Worm (Caenorhabditis elegans): ENCODE measurements around the gene T02H6.4.

T02H6.4 gene

ce11 chrII:675822-676221, 14.0 kb upstream of the T02H6.4 start:
- TF ChIP-seq fkh-10 (GFP tag; optimal IDR thresholded peaks at IDR 0.05) (no peak), Y22D7AL.16 (tag; optimal IDR thresholded peaks at IDR 0.05) (no peak), fax-1 (tag; optimal IDR thresholded peaks at IDR 0.05) (no peak), ceh-31 (tag; optimal IDR thresholded peaks at IDR 0.05) (no peak), dve-1 (tag; optimal IDR thresholded peaks at IDR 0.05) (no peak), ets-4 (tag; optimal IDR thresholded peaks at IDR 0.05) (no peak), odd-2 (tag; optimal IDR thresholded peaks at IDR 0.05) (no peak), fkh-6 (tag; optimal IDR thresholded peaks at IDR 0.05) (no peak), ttx-3 (tag; optimal IDR thresholded peaks at IDR 0.05) (no peak), eyg-1 (tag; optimal IDR thresholded peaks at IDR 0.05) (no peak), pros-1 (tag; optimal IDR thresholded peaks at IDR 0.05) (no peak), ref-2 (tag; optimal IDR thresholded peaks at IDR 0.05) (no peak), rnt-1 (tag; optimal IDR thresholded peaks at IDR 0.05) (no peak), hlh-6 (tag; optimal IDR thresholded peaks at IDR 0.05) (no peak), sox-2 (GFP tag; IDR thresholded peaks at IDR 0.05) (no peak), tbx-2 (tag; optimal IDR thresholded peaks at IDR 0.05) (no peak), C08G9.2 (tag; optimal IDR thresholded peaks at IDR 0.05) (no peak)

- no peak for TF ChIP-seq unc-55 (GFP tag; optimal IDR thresholded peaks at IDR 0.05)
- no peak for TF ChIP-seq elt-2 (tag; optimal IDR thresholded peaks at IDR 0.05)
- no peak for TF ChIP-seq ama-1 (optimal IDR thresholded peaks at IDR 0.05)
- TF ChIP-seq hlh-13 (GFP tag; optimal IDR thresholded peaks at IDR 0.05) = no peak
- no peak for TF ChIP-seq mec-3 (tag; optimal IDR thresholded peaks at IDR 0.05; ENCODE audit: borderline replicate concordance)
- no peak for TF ChIP-seq fax-1 (tag; optimal IDR thresholded peaks at IDR 0.05)
- no peak for TF ChIP-seq ceh-2 (tag; optimal IDR thresholded peaks at IDR 0.05)
- no peak for TF ChIP-seq ceh-9 (tag; optimal IDR thresholded peaks at IDR 0.05)
Observed at ce11 chrII:678581-678980, 11.3 kb upstream of the T02H6.4 start, which contains the start of gene T02H6.9. T02H6.9 (plus strand) TSS chrII:678881.

- TF ChIP-seq pha-2 (tag; optimal IDR thresholded peaks at IDR 0.05) (no peak), fkh-10 (GFP tag; optimal IDR thresholded peaks at IDR 0.05) (no peak), pax-1 (tag; optimal IDR thresholded peaks at IDR 0.05) (no peak), dmd-4 (tag; optimal IDR thresholded peaks at IDR 0.05; ENCODE audit: borderline replicate concordance) (no peak), pha-4 (tag; optimal IDR thresholded peaks at IDR 0.05) (no peak), unc-55 (GFP tag; optimal IDR thresholded peaks at IDR 0.05) (no peak), dve-1 (tag; optimal IDR thresholded peaks at IDR 0.05) (no peak), hlh-15 (tag; optimal IDR thresholded peaks at IDR 0.05) (no peak), ceh-24 (tag; optimal IDR thresholded peaks at IDR 0.05) (no peak), nhr-232 (tag; optimal IDR thresholded peaks at IDR 0.05) (no peak), zip-5 (tag; optimal IDR thresholded peaks at IDR 0.05) (no peak), elt-4 (tag; optimal IDR thresholded peaks at IDR 0.05) (no peak), madf-2 (tag; optimal IDR thresholded peaks at IDR 0.05) (no peak), elt-2 (tag; optimal IDR thresholded peaks at IDR 0.05) (no peak)
Observed at ce11 chrII:680612-681011, 9.2 kb upstream of the T02H6.4 start, which contains the start of the genes T02H6.10 and T02H6.8. T02H6.10 (minus strand) TSS chrII:680712. T02H6.8 (plus strand) TSS chrII:680832.

- TF ChIP-seq pax-1 (tag; optimal IDR thresholded peaks at IDR 0.05) = no peak
- TF ChIP-seq ceh-24 (tag; optimal IDR thresholded peaks at IDR 0.05) = no peak
- no peak for TF ChIP-seq ceh-6 (GFP tag; optimal IDR thresholded peaks at IDR 0.05)
- no peak for TF ChIP-seq tbx-2 (tag; optimal IDR thresholded peaks at IDR 0.05)
- TF ChIP-seq tbx-7 (tag; optimal IDR thresholded peaks at IDR 0.05) = no peak
- no peak for TF ChIP-seq gmeb-2 (tag; optimal IDR thresholded peaks at IDR 0.05)
- no peak for TF ChIP-seq ceh-14 (tag; optimal IDR thresholded peaks at IDR 0.05)
- TF ChIP-seq unc-3 (GFP tag; conservative IDR thresholded peaks at IDR 0.05) = no peak
- no peak for TF ChIP-seq unc-3 (tag; optimal IDR thresholded peaks at IDR 0.05)
- no peak for TF ChIP-seq hlh-13 (GFP tag; optimal IDR thresholded peaks at IDR 0.05)
- no peak for TF ChIP-seq sox-2 (GFP tag; IDR thresholded peaks at IDR 0.05)
- TF ChIP-seq ceh-45 (GFP tag; IDR thresholded peaks at IDR 0.05) = no peak
Observed at ce11 chrII:682326-682725, 7.5 kb upstream of the T02H6.4 start, which contains the start of gene T02H6.7. T02H6.7 (plus strand) TSS chrII:682626.
